Fruit fly (Drosophila melanogaster): ENCODE data around the gene ND-75.

Gene ND-75

dm6 chrX:8295338-8296206, 44.1 kb upstream of the ND-75 start:
- peak; percentile 82 for TF ChIP-seq gcm (GFP tag; optimal IDR thresholded peaks at IDR 0.05)
- peak; percentile 27 for TF ChIP-seq jing (GFP tag; optimal IDR thresholded peaks at IDR 0.05)
- TF ChIP-seq D19A (tag; optimal IDR thresholded peaks at IDR 0.05): peak; percentile 76
- peak; percentile 7 for TF ChIP-seq gem (tag; optimal IDR thresholded peaks at IDR 0.05)
- peak; percentile 100 for TF ChIP-seq Kr (GFP tag; optimal IDR thresholded peaks at IDR 0.05)
- TF ChIP-seq Sox100B (GFP tag; optimal IDR thresholded peaks at IDR 0.05): peak; percentile 85
- peak; percentile 16 for TF ChIP-seq dmrt11E (tag; optimal IDR thresholded peaks at IDR 0.05)
- TF ChIP-seq Six4 (GFP tag; optimal IDR thresholded peaks at IDR 0.05): peak; percentile 39
- peak; percentile 3 for TF ChIP-seq sens (GFP tag)
- TF ChIP-seq CG8924 (tag; optimal IDR thresholded peaks at IDR 0.05): peak; percentile 52
- TF ChIP-seq kni (GFP tag; optimal IDR thresholded peaks at IDR 0.05): peak; percentile 81
- TF ChIP-seq Eip74EF (GFP tag; optimal IDR thresholded peaks at IDR 0.05): peak in 1 of 2 experiments; percentile 68
- peak in 1 of 2 experiments; percentile 38 for TF ChIP-seq Hr78 (GFP tag; optimal IDR thresholded peaks at IDR 0.05)
- TF ChIP-seq sqz (GFP tag; optimal IDR thresholded peaks at IDR 0.05): peak; percentile 97
- peak; percentile 50 for TF ChIP-seq gsb-n (tag; optimal IDR thresholded peaks at IDR 0.05)
- TF ChIP-seq CG18764 (GFP tag; optimal IDR thresholded peaks at IDR 0.05): peak; percentile 16
- peak; percentile 1 for TF ChIP-seq CG10462 (GFP tag; optimal IDR thresholded peaks at IDR 0.05)
- TF ChIP-seq pros (GFP tag; optimal IDR thresholded peaks at IDR 0.05): peak; percentile 99
- peak; percentile 52 for TF ChIP-seq tap (tag; optimal IDR thresholded peaks at IDR 0.05)
- peak; percentile 30 for TF ChIP-seq CG15601 (tag; optimal IDR thresholded peaks at IDR 0.05)
- TF ChIP-seq CG15479 (GFP tag; optimal IDR thresholded peaks at IDR 0.05): peak; percentile 49
- peak; percentile 95 for TF ChIP-seq twi (tag; optimal IDR thresholded peaks at IDR 0.05)
- TF ChIP-seq eve (GFP tag; optimal IDR thresholded peaks at IDR 0.05): peak in 1 of 2 experiments; percentile 24

dm6 chrX:8294493-8295337, 43.2 kb upstream of the ND-75 start:
- TF ChIP-seq nau (GFP tag; optimal IDR thresholded peaks at IDR 0.05) (peak; percentile 50), fd102C (GFP tag; optimal IDR thresholded peaks at IDR 0.05) (peak; percentile 35), CG10654 (GFP tag; optimal IDR thresholded peaks at IDR 0.05) (peak; percentile 61), tio (GFP tag; optimal IDR thresholded peaks at IDR 0.05) (no peak), Med (GFP tag) (no peak), CG18764 (GFP tag; optimal IDR thresholded peaks at IDR 0.05) (peak; percentile 76), D19B (GFP tag; optimal IDR thresholded peaks at IDR 0.05) (peak; percentile 59), eve (GFP tag; optimal IDR thresholded peaks at IDR 0.05) (peak in 1 of 2 experiments; percentile 59), crp (GFP tag; optimal IDR thresholded peaks at IDR 0.05) (peak in 1 of 2 experiments; percentile 53), tup (GFP tag; optimal IDR thresholded peaks at IDR 0.05) (no peak), CG17568 (GFP tag; optimal IDR thresholded peaks at IDR 0.05) (peak; percentile 6), Dfd (GFP tag; optimal IDR thresholded peaks at IDR 0.05) (peak; percentile 75 to 93), HLH3B (GFP tag; IDR thresholded peaks at IDR 0.05) (no peak), ac (GFP tag; optimal IDR thresholded peaks at IDR 0.05) (peak; percentile 84), CG13123 (GFP tag; optimal IDR thresholded peaks at IDR 0.05) (peak; percentile 7), HLHmδ (GFP tag; optimal IDR thresholded peaks at IDR 0.05) (no peak), Meics (GFP tag; optimal IDR thresholded peaks at IDR 0.05) (no peak), cato (GFP tag; optimal IDR thresholded peaks at IDR 0.05; ENCODE audit: borderline replicate concordance) (peak; percentile 1), CG9215 (GFP tag; IDR thresholded peaks at IDR 0.05) (no peak), CG30020 (tag; optimal IDR thresholded peaks at IDR 0.05) (no peak), CG11456 (GFP tag; IDR thresholded peaks at IDR 0.05) (no peak), sens (GFP tag) (peak; percentile 83), Kr (GFP tag; optimal IDR thresholded peaks at IDR 0.05) (peak; percentile 57), jing (GFP tag; optimal IDR thresholded peaks at IDR 0.05) (peak; percentile 49), Taf1 (GFP tag; IDR thresholded peaks at IDR 0.05) (no peak), CG1602 (GFP tag; optimal IDR thresholded peaks at IDR 0.05) (no peak), sens-2 (GFP tag; IDR thresholded peaks at IDR 0.05) (no peak)
